Worm (Caenorhabditis elegans) whole organism, L1 larva: ENCODE measurements around the gene Y71H2AM.25.

Experiments used
- C04F5.9 ChIP-seq: sonication (generic microtip); optimal IDR thresholded peaks from 2 replicates; lab custom pipeline; 2016; ENCODE audit warnings: missing genetic modification characterization, missing compliant biosample characterization
- C16A3.4 ChIP-seq: fragments of 150-350 bp; optimal IDR thresholded peaks from 2 replicates; lab custom pipeline; 2014; ENCODE audit warnings: missing biosample characterization, missing genetic modification characterization
- C34B4.2 ChIP-seq: sonication (generic microtip); optimal IDR thresholded peaks from 2 replicates; lab custom pipeline; 2017; ENCODE audit warnings: mild to moderate bottlenecking, missing genetic modification characterization, missing compliant biosample characterization
- F16B12.6 ChIP-seq: fragments of 150-350 bp; optimal IDR thresholded peaks from 2 replicates; lab custom pipeline; 2014; ENCODE audit warnings: missing biosample characterization, missing genetic modification characterization
- alr-1 ChIP-seq: fragments of 200-800 bp; sonication (Bioruptor generic); optimal IDR thresholded peaks from 2 replicates; lab custom pipeline; 2018; ENCODE audit warnings: borderline replicate concordance, mild to moderate bottlenecking, missing genetic modification characterization, missing compliant biosample characterization
- aly-2 ChIP-seq: fragments of 150-350 bp; optimal IDR thresholded peaks from 2 replicates; lab custom pipeline; 2014; ENCODE audit warnings: missing biosample characterization, missing genetic modification characterization
- ama-1 ChIP-seq: fragments of 150-350 bp; optimal IDR thresholded peaks from 2 replicates; lab custom pipeline; 2014
- blmp-1 ChIP-seq: fragments of 150-350 bp; optimal IDR thresholded peaks from 2 replicates; lab custom pipeline; 2014; ENCODE audit warnings: missing biosample characterization, missing genetic modification characterization
- ceh-63 ChIP-seq: fragments of 200-800 bp; sonication (Bioruptor generic); optimal IDR thresholded peaks from 2 replicates; lab custom pipeline; 2018; ENCODE audit warnings: mild to moderate bottlenecking, missing genetic modification characterization, missing compliant biosample characterization
- ceh-82 ChIP-seq, 3 experiments: fragments of 150-350 bp in 1 of 3; sonication (generic microtip) in 2 of 3; optimal IDR thresholded peaks; 2 replicates each; lab custom pipeline; 2014 to 2017; ENCODE audit warnings: missing biosample characterization in 3 of 3, missing genetic modification characterization in 3 of 3
- ceh-88 ChIP-seq: fragments of 200-800 bp; sonication (Bioruptor generic); IDR thresholded peaks from 2 replicates; pipeline ENCODE4 v1.3.6; 2022; ENCODE audit warnings: missing genetic modification characterization, missing compliant biosample characterization
- ces-1 ChIP-seq: fragments of 150-350 bp; optimal IDR thresholded peaks from 2 replicates; lab custom pipeline; 2014; ENCODE audit warnings: missing biosample characterization, missing genetic modification reagents, missing genetic modification characterization
- dpl-1 ChIP-seq, 3 experiments: fragments of 150-350 bp in 2 of 3; sonication (generic microtip) in 1 of 3; optimal IDR thresholded peaks; 2 replicates each; lab custom pipeline; 2014 to 2017; ENCODE audit warnings: missing biosample characterization in 3 of 3, missing genetic modification characterization in 3 of 3, missing genetic modification reagents in 3 of 3
- dsc-1 ChIP-seq: sonication (generic microtip); optimal IDR thresholded peaks from 2 replicates; lab custom pipeline; 2016; ENCODE audit warnings: mild to moderate bottlenecking, missing genetic modification characterization, missing compliant biosample characterization
- efl-1 ChIP-seq, 4 experiments: fragments of 150-350 bp; optimal IDR thresholded peaks in 3 of 4; peaks in 1 of 4; 1 replicate in 1 of 4; 2 replicates in 3 of 4; lab custom pipeline; 2014; ENCODE audit warnings: missing biosample characterization in 2 of 4, missing genetic modification characterization in 2 of 4, missing genetic modification reagents in 2 of 4
- efl-3 ChIP-seq: fragments of 200-800 bp; sonication (Bioruptor generic); optimal IDR thresholded peaks from 2 replicates; lab custom pipeline; 2018; ENCODE audit warnings: mild to moderate bottlenecking, missing genetic modification characterization, missing compliant biosample characterization
- fkh-8 ChIP-seq: sonication (generic microtip); optimal IDR thresholded peaks from 2 replicates; lab custom pipeline; 2016; ENCODE audit warnings: mild to moderate bottlenecking, missing genetic modification characterization, missing compliant biosample characterization
- fos-1 ChIP-seq: fragments of 150-350 bp; optimal IDR thresholded peaks from 2 replicates; lab custom pipeline; 2014; ENCODE audit warnings: missing biosample characterization, missing genetic modification characterization
- hlh-4 ChIP-seq: sonication (generic microtip); optimal IDR thresholded peaks from 2 replicates; lab custom pipeline; 2016; ENCODE audit warnings: mild to moderate bottlenecking, missing genetic modification characterization, missing compliant biosample characterization
- hpl-2 ChIP-seq: fragments of 150-350 bp; optimal IDR thresholded peaks from 2 replicates; lab custom pipeline; 2014; ENCODE audit warnings: missing biosample characterization, missing genetic modification reagents, missing genetic modification characterization
- isw-1 ChIP-seq: fragments of 200-800 bp; sonication (Bioruptor generic); IDR thresholded peaks from 2 replicates; pipeline ENCODE4 v1.3.6; 2022; ENCODE audit warnings: missing genetic modification characterization, missing compliant biosample characterization
- lin-13 ChIP-seq: fragments of 150-350 bp; optimal IDR thresholded peaks from 2 replicates; lab custom pipeline; 2014; ENCODE audit warnings: missing biosample characterization, missing genetic modification reagents, missing genetic modification characterization
- lin-14 ChIP-seq: fragments of 200-800 bp; sonication (Bioruptor generic); optimal IDR thresholded peaks from 2 replicates; lab custom pipeline; 2018; ENCODE audit warnings: mild to moderate bottlenecking, missing genetic modification characterization, moderate library complexity, missing compliant biosample characterization
- lin-15B ChIP-seq: fragments of 150-350 bp; sonication (generic microtip); optimal IDR thresholded peaks from 3 replicates; lab custom pipeline; 2014; ENCODE audit warnings: missing biosample characterization, missing genetic modification characterization
- lin-39 ChIP-seq: fragments of 150-350 bp; optimal IDR thresholded peaks from 2 replicates; lab custom pipeline; 2014; ENCODE audit warnings: missing biosample characterization, missing genetic modification reagents, missing genetic modification characterization
- lir-3 ChIP-seq: sonication (generic microtip); optimal IDR thresholded peaks from 2 replicates; lab custom pipeline; 2016; ENCODE audit warnings: mild to moderate bottlenecking, missing genetic modification characterization, moderate library complexity, missing compliant biosample characterization; ENCODE audit not compliant: poor library complexity
- lsy-2 ChIP-seq, 2 experiments: fragments of 150-350 bp; optimal IDR thresholded peaks; 2 replicates each; lab custom pipeline; 2014; ENCODE audit warnings: missing biosample characterization in 2 of 2, missing genetic modification characterization in 2 of 2
- mab-9 ChIP-seq: fragments of 200-800 bp; sonication (Bioruptor generic); IDR thresholded peaks from 2 replicates; pipeline ENCODE4 v1.3.6; 2022; ENCODE audit warnings: missing genetic modification reagents, missing genetic modification characterization, missing compliant biosample characterization
- mef-2 ChIP-seq: fragments of 150-350 bp; optimal IDR thresholded peaks from 2 replicates; lab custom pipeline; 2014; ENCODE audit warnings: missing biosample characterization, missing genetic modification characterization
- nhr-11 ChIP-seq: fragments of 150-350 bp; optimal IDR thresholded peaks from 2 replicates; lab custom pipeline; 2014; ENCODE audit warnings: missing biosample characterization, missing genetic modification characterization
- nhr-28 ChIP-seq: fragments of 150-350 bp; optimal IDR thresholded peaks from 2 replicates; lab custom pipeline; 2014; ENCODE audit warnings: missing biosample characterization, missing genetic modification characterization
- nhr-71 ChIP-seq: sonication (generic microtip); optimal IDR thresholded peaks from 2 replicates; lab custom pipeline; 2016; ENCODE audit warnings: mild to moderate bottlenecking, missing genetic modification characterization, moderate library complexity, missing compliant biosample characterization
- nhr-77 ChIP-seq: fragments of 150-350 bp; optimal IDR thresholded peaks from 2 replicates; lab custom pipeline; 2014; ENCODE audit warnings: missing biosample characterization, missing genetic modification characterization
- nhr-90 ChIP-seq: sonication (generic microtip); optimal IDR thresholded peaks from 2 replicates; lab custom pipeline; 2016; ENCODE audit warnings: mild to moderate bottlenecking, missing genetic modification characterization, missing compliant biosample characterization; ENCODE audit not compliant: poor library complexity
- pax-3 ChIP-seq: fragments of 200-800 bp; sonication (Bioruptor generic); optimal IDR thresholded peaks from 2 replicates; lab custom pipeline; 2018; ENCODE audit warnings: mild to moderate bottlenecking, missing genetic modification characterization, moderate library complexity, missing compliant biosample characterization
- skn-1 ChIP-seq: fragments of 150-350 bp; optimal IDR thresholded peaks from 2 replicates; lab custom pipeline; 2014; ENCODE audit warnings: missing biosample characterization, missing genetic modification characterization
- snpc-4 ChIP-seq: fragments of 150-350 bp; optimal IDR thresholded peaks from 2 replicates; lab custom pipeline; 2014; ENCODE audit warnings: missing biosample characterization, missing genetic modification characterization
- sptf-1 ChIP-seq: fragments of 150-350 bp; optimal IDR thresholded peaks from 2 replicates; lab custom pipeline; 2014; ENCODE audit warnings: missing biosample characterization, missing genetic modification characterization
- sup-37 ChIP-seq: fragments of 200-800 bp; sonication (Bioruptor generic); optimal IDR thresholded peaks from 2 replicates; lab custom pipeline; 2018; ENCODE audit warnings: mild to moderate bottlenecking, missing genetic modification characterization, missing compliant biosample characterization
- tbx-2 ChIP-seq: sonication (generic microtip); optimal IDR thresholded peaks from 2 replicates; lab custom pipeline; 2016; ENCODE audit warnings: missing genetic modification characterization, missing compliant biosample characterization
- tlp-1 ChIP-seq: fragments of 150-350 bp; optimal IDR thresholded peaks from 2 replicates; lab custom pipeline; 2014; ENCODE audit warnings: missing biosample characterization, missing genetic modification characterization
- unc-130 ChIP-seq: fragments of 150-350 bp; optimal IDR thresholded peaks from 2 replicates; lab custom pipeline; 2017; ENCODE audit warnings: missing biosample characterization, missing genetic modification characterization, inconsistent platforms
- unc-62 ChIP-seq: fragments of 150-350 bp; optimal IDR thresholded peaks from 2 replicates; lab custom pipeline; 2014; ENCODE audit warnings: missing biosample characterization, missing genetic modification reagents, missing genetic modification characterization
- unc-86 ChIP-seq: sonication (generic microtip); optimal IDR thresholded peaks from 2 replicates; lab custom pipeline; 2016; ENCODE audit warnings: missing genetic modification characterization, missing compliant biosample characterization
- unc-98 ChIP-seq: fragments of 200-800 bp; sonication (Bioruptor generic); IDR thresholded peaks from 2 replicates; pipeline ENCODE4 v1.3.6; 2022; ENCODE audit warnings: missing genetic modification characterization, missing compliant biosample characterization
- vab-15 ChIP-seq: sonication (generic microtip); optimal IDR thresholded peaks from 2 replicates; lab custom pipeline; 2017; ENCODE audit warnings: missing genotype, mild to moderate bottlenecking, missing genetic modification characterization, missing compliant biosample characterization
- zag-1 ChIP-seq: fragments of 150-350 bp; optimal IDR thresholded peaks from 2 replicates; lab custom pipeline; 2014; ENCODE audit warnings: missing biosample characterization, missing genetic modification characterization
- zip-4 ChIP-seq: fragments of 200-800 bp; sonication (Bioruptor generic); optimal IDR thresholded peaks from 2 replicates; lab custom pipeline; 2018; ENCODE audit warnings: mild to moderate bottlenecking, missing genetic modification characterization, moderate library complexity, missing compliant biosample characterization

The Y71H2AM.25 gene

ce11 chrIII:2780793-2781192, 21.5 kb upstream of the Y71H2AM.25 start, which contains the start of gene Y71H2AM.6 (continued):
- TF ChIP-seq dpl-1 (GFP tag; optimal IDR thresholded peaks at IDR 0.05; lab: Kevin White, UChicago) (peak; percentile 59 to 81 (median 67)), nhr-28 (tag; lab: Kevin White, UChicago) (no peak), F16B12.6 (peak; percentile 87), unc-130 (tag; lab: Kevin White, UChicago) (peak; percentile 44), unc-62 (GFP tag; lab: Kevin White, UChicago) (no peak), pax-3 (tag; lab: Kevin White, UChicago) (peak; percentile 17), isw-1 (peak; percentile 45), snpc-4 (tag; lab: Kevin White, UChicago) (no peak), ceh-82 (tag; optimal IDR thresholded peaks at IDR 0.05; lab: Kevin White, UChicago) (peak in 2 of 3 experiments; percentile 43 to 45), nhr-71 (tag; lab: Kevin White, UChicago) (peak; percentile 59), lir-3 (tag; lab: Kevin White, UChicago) (no peak), nhr-90 (tag; lab: Kevin White, UChicago) (peak; percentile 38), C16A3.4 (tag; lab: Kevin White, UChicago) (peak; percentile 44), ceh-63 (GFP tag; lab: Kevin White, UChicago) (no peak), C04F5.9 (peak; percentile 36), blmp-1 (tag; lab: Kevin White, UChicago) (peak; percentile 94), tlp-1 (no peak), dsc-1 (peak; percentile 36), vab-15 (tag; lab: Kevin White, UChicago) (no peak), nhr-11 (tag; lab: Kevin White, UChicago) (no peak), hlh-4 (tag; lab: Kevin White, UChicago) (no peak), ceh-88 (GFP tag; lab: Robert Waterston, UW) (no peak), sptf-1 (tag; lab: Kevin White, UChicago) (no peak), ces-1 (no peak), tbx-2 (tag; lab: Kevin White, UChicago) (peak; percentile 59), aly-2 (tag; lab: Kevin White, UChicago) (peak; percentile 20), lin-39 (tag; lab: Kevin White, UChicago) (peak; percentile 39), mef-2 (tag; lab: Kevin White, UChicago) (no peak), C34B4.2 (tag; lab: Kevin White, UChicago) (no peak), lsy-2 (tag; optimal IDR thresholded peaks at IDR 0.05; lab: Kevin White, UChicago) (peak; percentile 99), nhr-77 (tag; lab: Kevin White, UChicago) (no peak)

- TF ChIP-seq lin-13 (GFP tag; lab: Kevin White, UChicago) (no peak), zip-4 (GFP tag; lab: Kevin White, UChicago) (no peak), efl-1 (optimal IDR thresholded peaks at IDR 0.05; lab: Kevin White, UChicago) (no peak), efl-1 (GFP tag; optimal IDR thresholded peaks at IDR 0.05 in 1 of 2; lab: Kevin White, UChicago) (no peak), mab-9 (GFP tag; lab: Robert Waterston, UW) (no peak), hpl-2 (GFP tag; lab: Kevin White, UChicago) (no peak)
- TF ChIP-seq, all 84 proteins: peak for 0
Observed at ce11 chrIII:2781833-2782232, 20.4 kb upstream of the Y71H2AM.25 start.

- TF ChIP-seq zip-4 (GFP tag; lab: Kevin White, UChicago): peak; percentile 59
- peak; percentile 35; the same call in 1 of the 2 replicates for TF ChIP-seq unc-98 (GFP tag; lab: Robert Waterston, UW)
- TF ChIP-seq ceh-63 (GFP tag; lab: Kevin White, UChicago): no peak
- peak; percentile 99 for TF ChIP-seq fkh-8 (tag; lab: Kevin White, UChicago)
- TF ChIP-seq zag-1 (tag; lab: Kevin White, UChicago): peak; percentile 85
- TF ChIP-seq efl-3 (GFP tag; lab: Kevin White, UChicago): no peak
- no peak for TF ChIP-seq sup-37 (GFP tag; lab: Kevin White, UChicago)
- TF ChIP-seq C16A3.4 (tag; lab: Kevin White, UChicago): peak; percentile 99
- TF ChIP-seq fos-1 (tag; lab: Kevin White, UChicago): peak; percentile 94
- TF ChIP-seq unc-86 (tag; lab: Kevin White, UChicago): peak; percentile 92
- peak; percentile 99 for TF ChIP-seq lin-15B (tag; lab: Kevin White, UChicago)
- peak; percentile 93 for TF ChIP-seq skn-1 (tag; lab: Kevin White, UChicago)
- no peak for TF ChIP-seq alr-1 (tag; lab: Kevin White, UChicago)
- TF ChIP-seq ama-1: peak; percentile 84
- peak; percentile 90 for TF ChIP-seq nhr-90 (tag; lab: Kevin White, UChicago)
- TF ChIP-seq blmp-1 (tag; lab: Kevin White, UChicago): peak; percentile 94
- peak; percentile 98 for TF ChIP-seq nhr-71 (tag; lab: Kevin White, UChicago)
- TF ChIP-seq lin-14 (GFP tag; lab: Kevin White, UChicago): peak; percentile 97
- peak; percentile 91 for TF ChIP-seq pax-3 (tag; lab: Kevin White, UChicago)
- peak; percentile 93 for TF ChIP-seq nhr-77 (tag; lab: Kevin White, UChicago)
- TF ChIP-seq ceh-82 (tag; optimal IDR thresholded peaks at IDR 0.05; lab: Kevin White, UChicago): peak; percentile 96 to 99 (median 99)
- peak; percentile 93 for TF ChIP-seq isw-1
- no peak for TF ChIP-seq sptf-1 (tag; lab: Kevin White, UChicago)
- TF ChIP-seq snpc-4 (tag; lab: Kevin White, UChicago): peak; percentile 90
Observed at ce11 chrIII:2785840-2786239, 16.4 kb upstream of the Y71H2AM.25 start, which contains the start of gene Y71H2AM.20. Gene Y71H2AM.20, minus strand, starts transcription at chrIII:2785948.
